Worm (Caenorhabditis elegans) whole organism, midembryonic: ENCODE data around the gene cya-1.

Experiments
- T22C8.4 ChIP-seq: fragments of 200-800 bp; sonication (Bioruptor generic); IDR thresholded peaks from 2 replicates; pipeline ENCODE4 v1.3.6; 2022; ENCODE audit warnings: missing genetic modification characterization, missing compliant biosample characterization
- cog-1 ChIP-seq: sonication (generic microtip); optimal IDR thresholded peaks from 2 replicates; lab custom pipeline; 2016; ENCODE audit warnings: missing genetic modification characterization, missing compliant biosample characterization
- flt-1 ChIP-seq: fragments of 200-800 bp; sonication (Bioruptor generic); IDR thresholded peaks from 2 replicates; pipeline ENCODE4 v1.3.6; 2022; ENCODE audit warnings: missing genetic modification characterization, missing compliant biosample characterization
- klf-2 ChIP-seq: fragments of 200-800 bp; sonication (Bioruptor generic); conservative IDR thresholded peaks from 2 replicates; pipeline ENCODE4 v1.3.6; 2022; ENCODE audit warnings: missing genetic modification reagents, missing genetic modification characterization, missing compliant biosample characterization
- med-1 ChIP-seq: sonication (generic microtip); optimal IDR thresholded peaks from 2 replicates; lab custom pipeline; 2017; ENCODE audit warnings: missing genetic modification characterization, mild to moderate bottlenecking, missing compliant biosample characterization, antibody characterized with exemption, missing genetic modification reagents; ENCODE audit not compliant: insufficient read depth
- ref-1 ChIP-seq: fragments of 200-800 bp; sonication (Bioruptor generic); conservative IDR thresholded peaks from 2 replicates; pipeline ENCODE4 v1.3.6; 2022; ENCODE audit warnings: missing genetic modification reagents, missing genetic modification characterization, missing compliant biosample characterization
- tab-1 ChIP-seq: fragments of 200-800 bp; sonication (Bioruptor generic); IDR thresholded peaks from 2 replicates; pipeline ENCODE4 v1.3.6; 2022; ENCODE audit warnings: missing genetic modification characterization, missing compliant biosample characterization
- ztf-23 ChIP-seq: fragments of 200-800 bp; sonication (Bioruptor generic); IDR thresholded peaks from 2 replicates; pipeline ENCODE4 v1.3.6; 2022; ENCODE audit warnings: missing genetic modification reagents, missing genetic modification characterization, missing compliant biosample characterization
- ztf-29 ChIP-seq: fragments of 200-800 bp; sonication (Bioruptor generic); IDR thresholded peaks from 2 replicates; pipeline ENCODE4 v1.3.6; 2022; ENCODE audit warnings: missing genetic modification reagents, missing genetic modification characterization, missing compliant biosample characterization

cya-1 gene

ce11 chrIII:9069712-9070111, 39.4 kb downstream of the cya-1 start:
- TF ChIP-seq flt-1 (GFP tag; lab: Robert Waterston, UW) (no peak), med-1 (GFP tag; lab: Kevin White, UChicago) (no peak), klf-2 (GFP tag; lab: Robert Waterston, UW) (no peak), ref-1 (no peak), ztf-29 (GFP tag; lab: Robert Waterston, UW) (no peak), ztf-23 (no peak), cog-1 (tag; lab: Kevin White, UChicago) (no peak), tab-1 (GFP tag; lab: Robert Waterston, UW) (no peak), T22C8.4 (GFP tag; lab: Robert Waterston, UW) (no peak)

ce11 chrIII:9060267-9060666, 48.8 kb downstream of the cya-1 start:
- TF ChIP-seq T22C8.4 (GFP tag; lab: Robert Waterston, UW) (no peak), ztf-23 (no peak), tab-1 (GFP tag; lab: Robert Waterston, UW) (no peak), flt-1 (GFP tag; lab: Robert Waterston, UW) (no peak), ref-1 (no peak), cog-1 (tag; lab: Kevin White, UChicago) (no peak), med-1 (GFP tag; lab: Kevin White, UChicago) (no peak), klf-2 (GFP tag; lab: Robert Waterston, UW) (no peak), ztf-29 (GFP tag; lab: Robert Waterston, UW) (no peak)

DNA sequence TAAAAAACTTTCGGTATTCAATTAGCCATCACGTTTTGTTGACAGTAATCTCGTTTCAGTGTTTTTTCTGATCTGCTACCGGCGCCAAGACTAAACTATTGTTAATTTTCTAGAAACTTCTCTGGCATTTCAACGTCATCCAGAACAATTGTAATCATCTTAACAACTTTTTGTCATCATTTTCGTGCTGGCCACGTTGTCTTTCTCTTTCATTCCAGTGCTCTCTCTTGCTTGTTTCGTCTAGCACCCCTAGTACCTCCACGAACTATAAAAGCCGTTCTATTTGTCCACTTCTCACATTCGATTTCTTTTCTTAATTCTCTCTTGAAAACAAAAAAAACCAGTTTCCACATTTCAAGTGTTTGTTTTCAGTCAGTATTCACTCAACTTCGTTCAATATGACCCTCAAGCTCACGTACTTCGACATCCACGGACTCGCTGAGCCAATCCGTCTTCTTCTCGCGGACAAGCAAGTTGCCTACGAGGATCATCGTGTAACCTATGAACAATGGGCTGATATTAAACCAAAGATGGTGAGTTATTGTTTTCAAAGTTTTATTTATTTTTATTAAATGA, 50.0 kb downstream of the cya-1 start, which contains the start of gene gst-1:
Gene gst-1 (plus strand): TSS at position 373 of the 576 bp plus-strand sequence.
- TF ChIP-seq flt-1 (GFP tag; lab: Robert Waterston, UW) (no peak), med-1 (GFP tag; lab: Kevin White, UChicago) (no peak), tab-1 (GFP tag; lab: Robert Waterston, UW) (no peak), cog-1 (tag; lab: Kevin White, UChicago) (no peak), ztf-29 (GFP tag; lab: Robert Waterston, UW) (no peak), ztf-23 (no peak), klf-2 (GFP tag; lab: Robert Waterston, UW) (no peak), ref-1 (no peak), T22C8.4 (GFP tag; lab: Robert Waterston, UW) (no peak)
